Worm (Caenorhabditis elegans): ENCODE data around the gene sto-4.

DNA sequence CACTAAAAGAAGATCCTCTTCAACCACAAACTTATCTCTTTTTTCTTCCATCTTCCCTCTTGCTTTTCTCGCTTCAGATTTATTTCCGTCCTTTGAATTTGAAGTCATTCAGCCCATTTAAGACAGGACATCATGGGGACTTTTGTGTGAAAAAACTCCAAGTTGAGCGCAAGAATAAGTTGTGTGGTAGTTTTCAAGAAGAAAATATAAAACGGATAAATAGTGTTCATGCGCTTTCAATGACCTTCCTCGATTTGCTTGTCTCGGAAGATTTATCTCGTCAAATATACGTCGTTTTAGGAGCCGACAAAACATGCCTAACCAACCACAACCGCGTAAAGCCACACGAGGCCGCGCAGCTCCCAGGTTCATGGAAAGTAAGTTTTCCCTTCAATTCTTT lies 11.8 kb upstream of the sto-4 start, which contains the start of gene sto-6:
- TF ChIP-seq nhr-28 (tag; optimal IDR thresholded peaks at IDR 0.05) (no peak), unc-62 (GFP tag; optimal IDR thresholded peaks at IDR 0.05) (no peak), mab-5 (tag; optimal IDR thresholded peaks at IDR 0.05) (no peak), nhr-237 (tag; optimal IDR thresholded peaks at IDR 0.05) (no peak), lin-32 (GFP tag; optimal IDR thresholded peaks at IDR 0.05) (no peak), ztf-11 (tag; optimal IDR thresholded peaks at IDR 0.05) (no peak), sem-2 (GFP tag; optimal IDR thresholded peaks at IDR 0.05) (no peak), blmp-1 (tag; optimal IDR thresholded peaks at IDR 0.05) (no peak), nhr-2 (tag; optimal IDR thresholded peaks at IDR 0.05) (no peak), nhr-76 (tag; optimal IDR thresholded peaks at IDR 0.05) (no peak), lin-13 (tag; optimal IDR thresholded peaks at IDR 0.05) (no peak)
